Worm (Caenorhabditis elegans) whole organism, L1 larva: ENCODE results near the gene sprr-2.

Experiments
- C04F5.9 ChIP-seq: sonication (generic microtip); optimal IDR thresholded peaks from 2 replicates; lab custom pipeline; 2016; ENCODE audit warnings: missing genetic modification characterization, missing compliant biosample characterization
- C34B4.2 ChIP-seq: sonication (generic microtip); optimal IDR thresholded peaks from 2 replicates; lab custom pipeline; 2017; ENCODE audit warnings: mild to moderate bottlenecking, missing genetic modification characterization, missing compliant biosample characterization
- F16B12.6 ChIP-seq: fragments of 150-350 bp; optimal IDR thresholded peaks from 2 replicates; lab custom pipeline; 2014; ENCODE audit warnings: missing biosample characterization, missing genetic modification characterization
- Y116A8C.19 ChIP-seq: sonication (generic microtip); optimal IDR thresholded peaks from 2 replicates; lab custom pipeline; 2016; ENCODE audit warnings: missing compliant biosample characterization, missing genetic modification characterization, borderline replicate concordance
- aha-1 ChIP-seq: fragments of 150-350 bp; optimal IDR thresholded peaks from 2 replicates; lab custom pipeline; 2014; ENCODE audit warnings: missing biosample characterization, missing genetic modification characterization
- ama-1 ChIP-seq: fragments of 150-350 bp; optimal IDR thresholded peaks from 2 replicates; lab custom pipeline; 2014
- ceh-63 ChIP-seq: fragments of 200-800 bp; sonication (Bioruptor generic); optimal IDR thresholded peaks from 2 replicates; lab custom pipeline; 2018; ENCODE audit warnings: mild to moderate bottlenecking, missing genetic modification characterization, missing compliant biosample characterization
- ceh-90 ChIP-seq: sonication (generic microtip); optimal IDR thresholded peaks from 2 replicates; lab custom pipeline; 2016; ENCODE audit warnings: missing genetic modification characterization, missing compliant biosample characterization
- dpl-1 ChIP-seq, 3 experiments: fragments of 150-350 bp in 2 of 3; sonication (generic microtip) in 1 of 3; optimal IDR thresholded peaks; 2 replicates each; lab custom pipeline; 2014 to 2017; ENCODE audit warnings: missing biosample characterization in 3 of 3, missing genetic modification characterization in 3 of 3, missing genetic modification reagents in 3 of 3
- efl-3 ChIP-seq: fragments of 200-800 bp; sonication (Bioruptor generic); optimal IDR thresholded peaks from 2 replicates; lab custom pipeline; 2018; ENCODE audit warnings: mild to moderate bottlenecking, missing genetic modification characterization, missing compliant biosample characterization
- elt-2 ChIP-seq: sonication (generic microtip); optimal IDR thresholded peaks from 2 replicates; lab custom pipeline; 2016; ENCODE audit warnings: missing genetic modification characterization, mild to moderate bottlenecking, inconsistent platforms, missing compliant biosample characterization, missing genetic modification reagents
- fkh-8 ChIP-seq: sonication (generic microtip); optimal IDR thresholded peaks from 2 replicates; lab custom pipeline; 2016; ENCODE audit warnings: mild to moderate bottlenecking, missing genetic modification characterization, missing compliant biosample characterization
- grh-1 ChIP-seq: fragments of 200-800 bp; sonication (Bioruptor generic); IDR thresholded peaks from 2 replicates; pipeline ENCODE4 v1.3.6; 2022; ENCODE audit warnings: missing genetic modification reagents, missing genetic modification characterization, missing compliant biosample characterization
- hlh-17 ChIP-seq: fragments of 200-800 bp; sonication (Bioruptor generic); optimal IDR thresholded peaks from 2 replicates; lab custom pipeline; 2018; ENCODE audit warnings: missing genetic modification characterization, mild to moderate bottlenecking, missing compliant biosample characterization, moderate library complexity, borderline replicate concordance
- irx-1 ChIP-seq: sonication (generic microtip); optimal IDR thresholded peaks from 2 replicates; lab custom pipeline; 2016; ENCODE audit warnings: missing genetic modification characterization, missing compliant biosample characterization
- jun-1 ChIP-seq: fragments of 150-350 bp; optimal IDR thresholded peaks from 2 replicates; lab custom pipeline; 2014; ENCODE audit warnings: missing biosample characterization, missing genetic modification reagents, missing genetic modification characterization
- lin-13 ChIP-seq: fragments of 150-350 bp; optimal IDR thresholded peaks from 2 replicates; lab custom pipeline; 2014; ENCODE audit warnings: missing biosample characterization, missing genetic modification reagents, missing genetic modification characterization
- lin-14 ChIP-seq: fragments of 200-800 bp; sonication (Bioruptor generic); optimal IDR thresholded peaks from 2 replicates; lab custom pipeline; 2018; ENCODE audit warnings: mild to moderate bottlenecking, missing genetic modification characterization, moderate library complexity, missing compliant biosample characterization
- lin-15B ChIP-seq: fragments of 150-350 bp; sonication (generic microtip); optimal IDR thresholded peaks from 3 replicates; lab custom pipeline; 2014; ENCODE audit warnings: missing biosample characterization, missing genetic modification characterization
- lir-3 ChIP-seq: sonication (generic microtip); optimal IDR thresholded peaks from 2 replicates; lab custom pipeline; 2016; ENCODE audit warnings: mild to moderate bottlenecking, missing genetic modification characterization, moderate library complexity, missing compliant biosample characterization; ENCODE audit not compliant: poor library complexity
- lsy-2 ChIP-seq, 2 experiments: fragments of 150-350 bp; optimal IDR thresholded peaks; 2 replicates each; lab custom pipeline; 2014; ENCODE audit warnings: missing biosample characterization in 2 of 2, missing genetic modification characterization in 2 of 2
- mdl-1 ChIP-seq, 2 experiments: fragments of 150-350 bp; optimal IDR thresholded peaks; 2 replicates each; lab custom pipeline; 2014 to 2017; ENCODE audit warnings: missing biosample characterization in 2 of 2, missing genetic modification characterization in 2 of 2, inconsistent platforms in 1 of 2
- mef-2 ChIP-seq: fragments of 150-350 bp; optimal IDR thresholded peaks from 2 replicates; lab custom pipeline; 2014; ENCODE audit warnings: missing biosample characterization, missing genetic modification characterization
- nhr-12 ChIP-seq: sonication (generic microtip); optimal IDR thresholded peaks from 2 replicates; lab custom pipeline; 2017; ENCODE audit warnings: missing biosample characterization, missing genetic modification characterization
- nhr-19 ChIP-seq: fragments of 200-800 bp; sonication (Bioruptor generic); conservative IDR thresholded peaks from 2 replicates; pipeline ENCODE4 v1.3.6; 2022; ENCODE audit warnings: missing genetic modification characterization, missing compliant biosample characterization
- nhr-20 ChIP-seq: sonication (generic microtip); optimal IDR thresholded peaks from 2 replicates; lab custom pipeline; 2016; ENCODE audit warnings: mild to moderate bottlenecking, missing genetic modification characterization, missing compliant biosample characterization
- nhr-28 ChIP-seq: fragments of 150-350 bp; optimal IDR thresholded peaks from 2 replicates; lab custom pipeline; 2014; ENCODE audit warnings: missing biosample characterization, missing genetic modification characterization
- nhr-47 ChIP-seq: sonication (generic microtip); optimal IDR thresholded peaks from 2 replicates; lab custom pipeline; 2016; ENCODE audit warnings: mild to moderate bottlenecking, missing genetic modification characterization, moderate library complexity, missing compliant biosample characterization
- nhr-76 ChIP-seq: sonication (generic microtip); optimal IDR thresholded peaks from 2 replicates; lab custom pipeline; 2017; ENCODE audit warnings: missing biosample characterization, missing genetic modification characterization
- nhr-77 ChIP-seq: fragments of 150-350 bp; optimal IDR thresholded peaks from 2 replicates; lab custom pipeline; 2014; ENCODE audit warnings: missing biosample characterization, missing genetic modification characterization
- nhr-85 ChIP-seq: sonication (generic microtip); peaks from one replicate; lab custom pipeline; 2016; ENCODE audit warnings: missing genetic modification characterization, inconsistent platforms, missing compliant biosample characterization
- pax-3 ChIP-seq: fragments of 200-800 bp; sonication (Bioruptor generic); optimal IDR thresholded peaks from 2 replicates; lab custom pipeline; 2018; ENCODE audit warnings: mild to moderate bottlenecking, missing genetic modification characterization, moderate library complexity, missing compliant biosample characterization
- pqm-1 ChIP-seq: sonication (generic microtip); optimal IDR thresholded peaks from 3 replicates; lab custom pipeline; 2017; ENCODE audit warnings: missing biosample characterization, missing genetic modification characterization
- rnt-1 ChIP-seq: sonication (generic microtip); optimal IDR thresholded peaks from 2 replicates; lab custom pipeline; 2016; ENCODE audit warnings: mild to moderate bottlenecking, missing genetic modification characterization, moderate library complexity, missing compliant biosample characterization
- skn-1 ChIP-seq: fragments of 150-350 bp; optimal IDR thresholded peaks from 2 replicates; lab custom pipeline; 2014; ENCODE audit warnings: missing biosample characterization, missing genetic modification characterization
- snu-23 ChIP-seq: sonication (generic microtip); optimal IDR thresholded peaks from 2 replicates; lab custom pipeline; 2016; ENCODE audit warnings: missing genetic modification characterization, missing compliant biosample characterization
- sox-4 ChIP-seq: sonication (generic microtip); optimal IDR thresholded peaks from 2 replicates; lab custom pipeline; 2016; ENCODE audit warnings: missing genetic modification characterization, missing compliant biosample characterization
- swsn-7 ChIP-seq: sonication (generic microtip); optimal IDR thresholded peaks from 2 replicates; lab custom pipeline; 2016; ENCODE audit warnings: missing genetic modification characterization, missing compliant biosample characterization
- tbx-2 ChIP-seq: sonication (generic microtip); optimal IDR thresholded peaks from 2 replicates; lab custom pipeline; 2016; ENCODE audit warnings: missing genetic modification characterization, missing compliant biosample characterization
- tlp-1 ChIP-seq: fragments of 150-350 bp; optimal IDR thresholded peaks from 2 replicates; lab custom pipeline; 2014; ENCODE audit warnings: missing biosample characterization, missing genetic modification characterization
- unc-130 ChIP-seq: fragments of 150-350 bp; optimal IDR thresholded peaks from 2 replicates; lab custom pipeline; 2017; ENCODE audit warnings: missing biosample characterization, missing genetic modification characterization, inconsistent platforms
- unc-30 ChIP-seq: sonication (generic microtip); optimal IDR thresholded peaks from 2 replicates; lab custom pipeline; 2017; ENCODE audit warnings: missing biosample characterization, missing genetic modification characterization
- unc-86 ChIP-seq: sonication (generic microtip); optimal IDR thresholded peaks from 2 replicates; lab custom pipeline; 2016; ENCODE audit warnings: missing genetic modification characterization, missing compliant biosample characterization
- unc-98 ChIP-seq: fragments of 200-800 bp; sonication (Bioruptor generic); IDR thresholded peaks from 2 replicates; pipeline ENCODE4 v1.3.6; 2022; ENCODE audit warnings: missing genetic modification characterization, missing compliant biosample characterization
- vab-15 ChIP-seq: sonication (generic microtip); optimal IDR thresholded peaks from 2 replicates; lab custom pipeline; 2017; ENCODE audit warnings: missing genotype, mild to moderate bottlenecking, missing genetic modification characterization, missing compliant biosample characterization
- xbp-1 ChIP-seq: sonication (generic microtip); optimal IDR thresholded peaks from 2 replicates; lab custom pipeline; 2016; ENCODE audit warnings: missing genetic modification characterization, missing compliant biosample characterization
- zag-1 ChIP-seq: fragments of 150-350 bp; optimal IDR thresholded peaks from 2 replicates; lab custom pipeline; 2014; ENCODE audit warnings: missing biosample characterization, missing genetic modification characterization
- ztf-11 ChIP-seq, 2 experiments: sonication (generic microtip); optimal IDR thresholded peaks; 2 replicates each; lab custom pipeline; 2016 to 2017; ENCODE audit warnings: missing genetic modification characterization in 2 of 2, missing biosample characterization in 1 of 2, missing compliant biosample characterization in 1 of 2
- ztf-4 ChIP-seq: fragments of 150-350 bp; optimal IDR thresholded peaks from 2 replicates; lab custom pipeline; 2014; ENCODE audit warnings: missing biosample characterization, missing genetic modification characterization

sprr-2 gene

ce11 chrX:14853712-14854217, 60.5 kb downstream of the sprr-2 start, which contains the start of the genes C27C12.1 and C27C12.4 (continued):
- peak; percentile 99 for TF ChIP-seq F16B12.6
- no peak for TF ChIP-seq C34B4.2
- peak; percentile 66 for TF ChIP-seq nhr-77 (tag; lab: Kevin White, UChicago)
- TF ChIP-seq nhr-28 (tag; lab: Kevin White, UChicago): no peak
- peak; percentile 93 for TF ChIP-seq nhr-85
- peak; percentile 55; the same call in 1 of the 2 replicates for TF ChIP-seq unc-98
- peak; percentile 82 to 89 for TF ChIP-seq lsy-2 (tag; optimal IDR thresholded peaks at IDR 0.05; lab: Kevin White, UChicago)
- peak; percentile 84 for TF ChIP-seq jun-1 (tag; lab: Kevin White, UChicago)
- TF ChIP-seq tbx-2 (tag; lab: Kevin White, UChicago): peak; percentile 94
- TF ChIP-seq ztf-4: peak; percentile 73
- peak; percentile 73 for TF ChIP-seq skn-1 (tag; lab: Kevin White, UChicago)
- peak; percentile 63 for TF ChIP-seq pax-3 (tag; lab: Kevin White, UChicago)
- TF ChIP-seq mdl-1 (tag; optimal IDR thresholded peaks at IDR 0.05; lab: Kevin White, UChicago): peak in 1 of 2 experiments; percentile 90
- TF ChIP-seq swsn-7 (tag; lab: Kevin White, UChicago): peak; percentile 89
- peak; percentile 96 for TF ChIP-seq rnt-1 (tag; lab: Kevin White, UChicago)
- TF ChIP-seq grh-1 (GFP tag; lab: Robert Waterston, UW): peak; percentile 67
- peak; percentile 84 for TF ChIP-seq unc-130
- peak; percentile 94 for TF ChIP-seq snu-23 (GFP tag; lab: Kevin White, UChicago)
- TF ChIP-seq fkh-8 (tag; lab: Kevin White, UChicago): peak; percentile 90
- TF ChIP-seq hlh-17: no peak
- no peak for TF ChIP-seq aha-1 (tag; lab: Kevin White, UChicago)
- TF ChIP-seq xbp-1 (tag; lab: Kevin White, UChicago): peak; percentile 83
- peak; percentile 27 for TF ChIP-seq mef-2
- peak; percentile 78 for TF ChIP-seq elt-2 (tag; lab: Kevin White, UChicago)
- peak; percentile 50 for TF ChIP-seq lin-15B (tag; lab: Kevin White, UChicago)
- peak; percentile 80 for TF ChIP-seq ceh-90 (tag; lab: Kevin White, UChicago)
- TF ChIP-seq vab-15 (tag; lab: Kevin White, UChicago): no peak
- TF ChIP-seq unc-30: no peak
- TF ChIP-seq ztf-11 (tag; optimal IDR thresholded peaks at IDR 0.05; lab: Kevin White, UChicago): peak in 1 of 2 experiments; percentile 82
- TF ChIP-seq zag-1 (tag; lab: Kevin White, UChicago): no peak
- TF ChIP-seq efl-3 (GFP tag; lab: Kevin White, UChicago): no peak
- no peak for TF ChIP-seq nhr-76 (tag; lab: Kevin White, UChicago)
- TF ChIP-seq nhr-20: peak; percentile 93
- peak; percentile 88 for TF ChIP-seq nhr-19 (GFP tag; lab: Robert Waterston, UW)
- TF ChIP-seq sox-4 (tag; lab: Kevin White, UChicago): peak; percentile 59
- no peak for TF ChIP-seq nhr-12 (tag; lab: Kevin White, UChicago)
- TF ChIP-seq nhr-47 (tag; lab: Kevin White, UChicago): peak; percentile 93
- peak; percentile 93 for TF ChIP-seq lir-3 (tag; lab: Kevin White, UChicago)
- TF ChIP-seq C04F5.9: peak; percentile 61
- no peak for TF ChIP-seq Y116A8C.19 (tag; lab: Kevin White, UChicago)
- TF ChIP-seq pqm-1 (tag; lab: Kevin White, UChicago): no peak
- TF ChIP-seq dpl-1 (GFP tag; optimal IDR thresholded peaks at IDR 0.05; lab: Kevin White, UChicago): peak; percentile 71 to 79 (median 79)
- peak; percentile 83 for TF ChIP-seq unc-86 (tag; lab: Kevin White, UChicago)
- TF ChIP-seq ama-1 (lab: Kevin White, UChicago): no peak
- peak; percentile 95 for TF ChIP-seq lin-14 (GFP tag; lab: Kevin White, UChicago)
- no peak for TF ChIP-seq ceh-63 (GFP tag; lab: Kevin White, UChicago)
- TF ChIP-seq lin-13 (GFP tag; lab: Kevin White, UChicago): peak; percentile 66
- no peak for TF ChIP-seq tlp-1 (tag; lab: Kevin White, UChicago)
- TF ChIP-seq irx-1: peak; percentile 85
